Worm (Caenorhabditis elegans) whole organism, L1 larva: ENCODE measurements around the gene vab-8.

Experiments used
- C16A3.4 ChIP-seq: fragments of 150-350 bp; optimal IDR thresholded peaks from 2 replicates; lab custom pipeline; 2014; ENCODE audit warnings: missing biosample characterization, missing genetic modification characterization
- F16B12.6 ChIP-seq: fragments of 150-350 bp; optimal IDR thresholded peaks from 2 replicates; lab custom pipeline; 2014; ENCODE audit warnings: missing biosample characterization, missing genetic modification characterization
- aha-1 ChIP-seq: fragments of 150-350 bp; optimal IDR thresholded peaks from 2 replicates; lab custom pipeline; 2014; ENCODE audit warnings: missing biosample characterization, missing genetic modification characterization
- aly-2 ChIP-seq: fragments of 150-350 bp; optimal IDR thresholded peaks from 2 replicates; lab custom pipeline; 2014; ENCODE audit warnings: missing biosample characterization, missing genetic modification characterization
- ceh-8 ChIP-seq: fragments of 200-800 bp; sonication (Bioruptor generic); optimal IDR thresholded peaks from 2 replicates; lab custom pipeline; 2018; ENCODE audit warnings: mild to moderate bottlenecking, missing genetic modification characterization, moderate library complexity, missing compliant biosample characterization
- ceh-90 ChIP-seq: sonication (generic microtip); optimal IDR thresholded peaks from 2 replicates; lab custom pipeline; 2016; ENCODE audit warnings: missing genetic modification characterization, missing compliant biosample characterization
- ces-1 ChIP-seq: fragments of 150-350 bp; optimal IDR thresholded peaks from 2 replicates; lab custom pipeline; 2014; ENCODE audit warnings: missing biosample characterization, missing genetic modification reagents, missing genetic modification characterization
- dsc-1 ChIP-seq: sonication (generic microtip); optimal IDR thresholded peaks from 2 replicates; lab custom pipeline; 2016; ENCODE audit warnings: mild to moderate bottlenecking, missing genetic modification characterization, missing compliant biosample characterization
- efl-1 ChIP-seq, 4 experiments: fragments of 150-350 bp; optimal IDR thresholded peaks in 3 of 4; peaks in 1 of 4; 1 replicate in 1 of 4; 2 replicates in 3 of 4; lab custom pipeline; 2014; ENCODE audit warnings: missing biosample characterization in 2 of 4, missing genetic modification characterization in 2 of 4, missing genetic modification reagents in 2 of 4
- efl-3 ChIP-seq: fragments of 200-800 bp; sonication (Bioruptor generic); optimal IDR thresholded peaks from 2 replicates; lab custom pipeline; 2018; ENCODE audit warnings: mild to moderate bottlenecking, missing genetic modification characterization, missing compliant biosample characterization
- elt-3 ChIP-seq, 6 experiments: fragments of 150-350 bp in 1 of 6; sonication (generic microtip); optimal IDR thresholded peaks; 2 replicates each; lab custom pipeline; 2017 to 2018; ENCODE audit warnings: missing biosample characterization in 6 of 6, missing genetic modification characterization in 6 of 6, inconsistent platforms in 1 of 6
- ets-5 ChIP-seq: fragments of 200-800 bp; sonication (Bioruptor generic); IDR thresholded peaks from 2 replicates; pipeline ENCODE4 v1.3.6; 2022; ENCODE audit warnings: missing genetic modification characterization, missing compliant biosample characterization
- fkh-10 ChIP-seq: sonication (generic microtip); optimal IDR thresholded peaks from 2 replicates; lab custom pipeline; 2017; ENCODE audit warnings: missing biosample characterization, missing genetic modification reagents, missing genetic modification characterization
- fkh-4 ChIP-seq: sonication (generic microtip); optimal IDR thresholded peaks from 2 replicates; lab custom pipeline; 2016; ENCODE audit warnings: missing compliant biosample characterization, missing genetic modification characterization, borderline replicate concordance
- isw-1 ChIP-seq: fragments of 200-800 bp; sonication (Bioruptor generic); IDR thresholded peaks from 2 replicates; pipeline ENCODE4 v1.3.6; 2022; ENCODE audit warnings: missing genetic modification characterization, missing compliant biosample characterization
- lin-14 ChIP-seq: fragments of 200-800 bp; sonication (Bioruptor generic); optimal IDR thresholded peaks from 2 replicates; lab custom pipeline; 2018; ENCODE audit warnings: mild to moderate bottlenecking, missing genetic modification characterization, moderate library complexity, missing compliant biosample characterization
- lsy-2 ChIP-seq, 2 experiments: fragments of 150-350 bp; optimal IDR thresholded peaks; 2 replicates each; lab custom pipeline; 2014; ENCODE audit warnings: missing biosample characterization in 2 of 2, missing genetic modification characterization in 2 of 2
- mef-2 ChIP-seq: fragments of 150-350 bp; optimal IDR thresholded peaks from 2 replicates; lab custom pipeline; 2014; ENCODE audit warnings: missing biosample characterization, missing genetic modification characterization
- mep-1 ChIP-seq: fragments of 150-350 bp; optimal IDR thresholded peaks from 2 replicates; lab custom pipeline; 2014; ENCODE audit warnings: missing biosample characterization, missing genetic modification characterization
- nhr-19 ChIP-seq: fragments of 200-800 bp; sonication (Bioruptor generic); conservative IDR thresholded peaks from 2 replicates; pipeline ENCODE4 v1.3.6; 2022; ENCODE audit warnings: missing genetic modification characterization, missing compliant biosample characterization
- nhr-28 ChIP-seq: fragments of 150-350 bp; optimal IDR thresholded peaks from 2 replicates; lab custom pipeline; 2014; ENCODE audit warnings: missing biosample characterization, missing genetic modification characterization
- nhr-47 ChIP-seq: sonication (generic microtip); optimal IDR thresholded peaks from 2 replicates; lab custom pipeline; 2016; ENCODE audit warnings: mild to moderate bottlenecking, missing genetic modification characterization, moderate library complexity, missing compliant biosample characterization
- nhr-71 ChIP-seq: sonication (generic microtip); optimal IDR thresholded peaks from 2 replicates; lab custom pipeline; 2016; ENCODE audit warnings: mild to moderate bottlenecking, missing genetic modification characterization, moderate library complexity, missing compliant biosample characterization
- nhr-76 ChIP-seq: sonication (generic microtip); optimal IDR thresholded peaks from 2 replicates; lab custom pipeline; 2017; ENCODE audit warnings: missing biosample characterization, missing genetic modification characterization
- nhr-85 ChIP-seq: sonication (generic microtip); peaks from one replicate; lab custom pipeline; 2016; ENCODE audit warnings: missing genetic modification characterization, inconsistent platforms, missing compliant biosample characterization
- rnt-1 ChIP-seq: sonication (generic microtip); optimal IDR thresholded peaks from 2 replicates; lab custom pipeline; 2016; ENCODE audit warnings: mild to moderate bottlenecking, missing genetic modification characterization, moderate library complexity, missing compliant biosample characterization
- snpc-4 ChIP-seq: fragments of 150-350 bp; optimal IDR thresholded peaks from 2 replicates; lab custom pipeline; 2014; ENCODE audit warnings: missing biosample characterization, missing genetic modification characterization
- snu-23 ChIP-seq: sonication (generic microtip); optimal IDR thresholded peaks from 2 replicates; lab custom pipeline; 2016; ENCODE audit warnings: missing genetic modification characterization, missing compliant biosample characterization
- tbx-2 ChIP-seq: sonication (generic microtip); optimal IDR thresholded peaks from 2 replicates; lab custom pipeline; 2016; ENCODE audit warnings: missing genetic modification characterization, missing compliant biosample characterization
- tlp-1 ChIP-seq: fragments of 150-350 bp; optimal IDR thresholded peaks from 2 replicates; lab custom pipeline; 2014; ENCODE audit warnings: missing biosample characterization, missing genetic modification characterization
- unc-130 ChIP-seq: fragments of 150-350 bp; optimal IDR thresholded peaks from 2 replicates; lab custom pipeline; 2017; ENCODE audit warnings: missing biosample characterization, missing genetic modification characterization, inconsistent platforms
- vab-15 ChIP-seq: sonication (generic microtip); optimal IDR thresholded peaks from 2 replicates; lab custom pipeline; 2017; ENCODE audit warnings: missing genotype, mild to moderate bottlenecking, missing genetic modification characterization, missing compliant biosample characterization
- zag-1 ChIP-seq: fragments of 150-350 bp; optimal IDR thresholded peaks from 2 replicates; lab custom pipeline; 2014; ENCODE audit warnings: missing biosample characterization, missing genetic modification characterization
- ztf-11 ChIP-seq, 2 experiments: sonication (generic microtip); optimal IDR thresholded peaks; 2 replicates each; lab custom pipeline; 2016 to 2017; ENCODE audit warnings: missing genetic modification characterization in 2 of 2, missing biosample characterization in 1 of 2, missing compliant biosample characterization in 1 of 2
- ztf-4 ChIP-seq: fragments of 150-350 bp; optimal IDR thresholded peaks from 2 replicates; lab custom pipeline; 2014; ENCODE audit warnings: missing biosample characterization, missing genetic modification characterization

The vab-8 gene

DNA sequence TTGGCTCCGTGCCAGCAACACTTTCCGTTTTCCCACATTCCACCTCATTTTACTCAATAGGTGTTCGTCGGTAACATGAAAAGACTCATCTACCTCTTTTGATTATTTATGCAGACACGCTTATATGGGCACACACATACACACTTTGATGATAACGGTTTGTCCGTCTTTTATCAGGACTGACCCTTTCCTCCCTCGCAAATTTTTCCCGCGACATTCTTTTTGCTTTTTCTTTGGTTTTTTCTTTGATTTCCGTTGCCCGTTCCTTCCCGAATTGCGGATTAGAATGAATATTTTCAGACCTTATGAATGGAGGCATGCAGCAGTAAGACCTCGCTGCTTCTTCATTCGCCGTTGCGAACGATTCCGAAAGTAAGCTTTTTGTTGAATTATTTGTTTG lies at the start of gene vab-8:
Gene vab-8, plus strand, starts transcription at position 301 of the 400 bp plus-strand sequence.
- TF ChIP-seq aha-1 (tag; lab: Kevin White, UChicago) (no peak), rnt-1 (tag; lab: Kevin White, UChicago) (no peak), mef-2 (tag; lab: Kevin White, UChicago) (no peak), ces-1 (GFP tag; lab: Kevin White, UChicago) (no peak), efl-3 (GFP tag; lab: Kevin White, UChicago) (no peak), nhr-85 (no peak), elt-3 (tag; optimal IDR thresholded peaks at IDR 0.05; lab: Kevin White, UChicago) (no peak), zag-1 (tag; lab: Kevin White, UChicago) (no peak), ceh-8 (GFP tag; lab: Kevin White, UChicago) (no peak), ceh-90 (tag; lab: Kevin White, UChicago) (no peak), tlp-1 (no peak), nhr-71 (tag; lab: Kevin White, UChicago) (no peak), ztf-11 (tag; optimal IDR thresholded peaks at IDR 0.05; lab: Kevin White, UChicago) (no peak)

DNA sequence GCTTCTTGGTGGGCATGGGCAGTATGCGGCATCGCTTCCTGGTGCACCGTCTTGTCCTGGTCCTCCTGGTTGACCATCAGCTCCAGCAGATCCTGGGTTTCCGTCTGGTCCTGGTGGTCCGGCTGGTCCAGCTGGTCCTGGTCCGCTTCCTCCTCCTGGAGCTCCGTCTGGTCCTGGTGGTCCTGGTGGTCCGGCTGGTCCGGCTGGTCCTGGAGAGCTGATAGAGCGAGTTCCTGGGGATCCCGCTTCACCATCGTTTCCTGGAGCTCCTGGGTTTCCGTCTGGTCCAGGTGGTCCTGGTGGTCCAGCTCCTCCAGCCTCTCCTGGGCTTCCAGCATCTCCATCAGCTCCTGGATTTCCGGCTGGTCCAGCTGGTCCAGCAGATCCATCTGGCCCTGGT lies 46.1 kb upstream of the vab-8 start:
- TF ChIP-seq efl-1 (optimal IDR thresholded peaks at IDR 0.05; lab: Kevin White, UChicago) = no peak
- TF ChIP-seq efl-1 (GFP tag; optimal IDR thresholded peaks at IDR 0.05 in 1 of 2; lab: Kevin White, UChicago) = no peak
- peak; percentile 43 for TF ChIP-seq ceh-8 (GFP tag; lab: Kevin White, UChicago)
- no peak for TF ChIP-seq nhr-85
- TF ChIP-seq nhr-19 (GFP tag; lab: Robert Waterston, UW) = no peak
- no peak for TF ChIP-seq rnt-1 (tag; lab: Kevin White, UChicago)

DNA sequence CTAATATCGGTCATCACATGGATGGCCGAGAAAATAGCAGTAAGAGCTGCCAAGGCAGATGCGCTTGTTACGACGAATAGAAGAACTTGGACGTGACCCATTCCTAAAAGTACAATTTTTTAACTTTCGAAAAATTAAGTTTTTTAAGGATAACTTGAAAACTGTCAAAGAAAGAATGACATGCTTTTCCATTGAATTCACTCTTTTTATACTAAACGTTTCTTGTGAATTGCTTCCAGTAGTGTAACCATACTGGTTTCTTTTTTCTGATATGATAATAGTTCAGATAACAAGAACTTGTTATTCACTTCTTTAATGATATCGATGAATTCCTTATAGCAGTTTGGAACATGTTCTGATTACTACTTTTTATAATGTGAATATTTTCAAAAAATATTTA lies 45.5 kb upstream of the vab-8 start, which contains the start of gene col-37:
Gene col-37, minus strand, starts transcription at position 101 of the 400 bp plus-strand sequence.
- TF ChIP-seq snu-23 (no peak), tlp-1 (no peak), nhr-47 (tag; lab: Kevin White, UChicago) (no peak), lsy-2 (tag; optimal IDR thresholded peaks at IDR 0.05; lab: Kevin White, UChicago) (no peak), C16A3.4 (tag; lab: Kevin White, UChicago) (no peak), fkh-4 (no peak), nhr-71 (tag; lab: Kevin White, UChicago) (no peak), snpc-4 (no peak), nhr-76 (no peak), ceh-8 (GFP tag; lab: Kevin White, UChicago) (no peak), fkh-10 (no peak), dsc-1 (tag; lab: Kevin White, UChicago) (no peak), F16B12.6 (tag; lab: Kevin White, UChicago) (no peak), tbx-2 (no peak), efl-1 (optimal IDR thresholded peaks at IDR 0.05; lab: Kevin White, UChicago) (no peak), efl-1 (GFP tag; optimal IDR thresholded peaks at IDR 0.05 in 1 of 2; lab: Kevin White, UChicago) (no peak), ets-5 (GFP tag; lab: Robert Waterston, UW) (no peak), ztf-4 (no peak), vab-15 (no peak), mep-1 (tag; lab: Kevin White, UChicago) (no peak)

DNA sequence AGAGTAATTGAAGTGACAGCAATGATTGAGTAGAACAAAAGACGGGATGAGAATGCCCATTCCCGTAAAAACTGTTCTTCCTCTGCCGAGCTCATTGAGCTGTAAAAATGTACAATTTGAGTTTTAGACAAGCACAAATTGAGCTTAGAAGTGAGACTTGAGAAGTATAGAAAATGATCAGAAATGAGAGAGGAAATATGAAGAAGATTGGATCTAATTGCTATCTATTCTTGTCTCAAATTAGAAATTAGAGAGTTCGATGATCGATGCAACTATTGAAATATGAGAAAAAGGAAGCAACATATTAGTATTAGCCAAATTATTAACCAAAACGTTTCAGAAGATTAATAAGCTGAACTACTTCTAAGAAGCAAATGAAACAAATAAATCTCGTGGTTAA lies 43.0 kb upstream of the vab-8 start, which contains the start of gene ZK863.1:
Gene ZK863.1, minus strand, starts transcription at position 101 of the 400 bp plus-strand sequence.
- TF ChIP-seq lin-14 (GFP tag; lab: Kevin White, UChicago) = peak; percentile 35
- no peak for TF ChIP-seq ets-5 (GFP tag; lab: Robert Waterston, UW)
- TF ChIP-seq unc-130 (tag; lab: Kevin White, UChicago) = no peak
- TF ChIP-seq nhr-28 (tag; lab: Kevin White, UChicago) = no peak

DNA sequence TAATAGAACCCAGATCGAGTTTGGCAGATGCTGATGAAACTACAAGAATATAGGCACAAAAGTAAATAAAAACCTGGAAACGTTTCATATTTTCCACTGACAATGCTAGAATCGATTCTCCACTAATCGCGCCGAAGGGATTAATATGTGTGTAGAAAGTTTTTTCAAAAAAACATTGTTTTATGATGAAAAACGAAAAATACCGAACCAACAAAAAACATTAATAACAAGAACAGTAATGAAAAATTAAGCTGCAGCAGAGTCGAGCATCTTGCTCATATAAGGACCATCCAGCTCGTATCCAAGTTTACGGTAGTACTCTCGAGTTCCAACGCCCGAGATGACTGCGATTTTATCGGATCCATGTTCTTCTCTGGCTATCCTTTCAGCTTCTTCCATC lies 33.8 kb upstream of the vab-8 start, which contains the start of gene clec-224:
Gene clec-224, minus strand, starts transcription at position 101 of the 400 bp plus-strand sequence.
- no peak for TF ChIP-seq mep-1 (tag; lab: Kevin White, UChicago)
- TF ChIP-seq isw-1 = no peak
- TF ChIP-seq ets-5 (GFP tag; lab: Robert Waterston, UW) = no peak
- TF ChIP-seq aly-2 (tag; lab: Kevin White, UChicago) = no peak
